Fruit fly (Drosophila melanogaster) whole organism, prepupa: ENCODE results near the gene opa.

ENCODE experiments used
- CG11294 ChIP-seq: fragments of 200-800 bp; sonication (Bioruptor generic); IDR thresholded peaks from 2 replicates; pipeline ENCODE4 v1.3.6; 2022; ENCODE audit warnings: missing biosample characterization, missing genetic modification characterization
- CG31627 ChIP-seq: fragments of 200-800 bp; sonication (Bioruptor generic); optimal IDR thresholded peaks from 3 replicates; lab custom pipeline; 2016; ENCODE audit warnings: missing biosample characterization, missing genetic modification characterization
- CG34406 ChIP-seq: fragments of 200-800 bp; sonication (Bioruptor generic); optimal IDR thresholded peaks from 3 replicates; lab custom pipeline; 2016; ENCODE audit warnings: missing biosample characterization, missing genetic modification characterization
- dac ChIP-seq: fragments of 200-800 bp; sonication (Bioruptor generic); optimal IDR thresholded peaks from 2 replicates; lab custom pipeline; 2017; ENCODE audit warnings: missing biosample characterization, mild to moderate bottlenecking, missing genetic modification characterization
- fd59A ChIP-seq: fragments of 200-800 bp; sonication (Bioruptor generic); optimal IDR thresholded peaks from 2 replicates; lab custom pipeline; 2017; ENCODE audit warnings: missing biosample characterization, mild to moderate bottlenecking, missing genetic modification characterization, missing genetic modification reagents
- lz ChIP-seq: fragments of 200-800 bp; sonication (Bioruptor generic); optimal IDR thresholded peaks from 3 replicates; lab custom pipeline; 2016; ENCODE audit warnings: missing biosample characterization, missing genetic modification characterization

DNA sequence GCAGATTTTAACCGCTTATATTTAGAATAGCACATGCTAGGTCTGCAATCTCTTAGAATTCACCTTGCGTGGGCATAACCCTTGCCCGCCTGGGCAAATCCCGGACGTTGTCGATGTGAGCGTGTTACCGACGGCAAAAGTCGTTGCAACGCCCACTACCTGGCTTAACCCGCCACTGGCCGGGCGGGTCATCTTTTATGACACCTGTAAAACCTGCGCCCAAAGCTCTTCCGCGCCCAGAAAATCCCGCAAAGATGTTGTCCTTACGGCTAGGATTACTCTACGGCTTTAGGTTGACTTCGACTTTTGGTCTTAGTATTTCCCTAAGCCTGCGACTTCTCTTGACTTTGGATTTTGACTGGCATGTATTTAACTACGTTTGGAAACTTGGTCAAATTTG, 1.6 kb downstream of the opa start:
- TF ChIP-seq CG11294 (GFP tag; lab: Robert Waterston, UW): no peak
- TF ChIP-seq CG34406: no peak
- TF ChIP-seq lz (GFP tag; lab: Kevin White, UChicago): no peak
- no peak for TF ChIP-seq fd59A (GFP tag; lab: Kevin White, UChicago)
- TF ChIP-seq dac (GFP tag; lab: Kevin White, UChicago): no peak
- no peak for TF ChIP-seq CG31627
